Fruit fly (Drosophila melanogaster): ENCODE results near the gene CG33107.

The CG33107 gene

dm6 chr3R:22609185-22609584 lies 24.7 kb upstream of the CG33107 start, which contains the start of gene CG13843:
CG13843 (plus strand) TSS chr3R:22609485.
- TF ChIP-seq Sin3A (optimal IDR thresholded peaks at IDR 0.05) (no peak), Myc (optimal IDR thresholded peaks at IDR 0.05) (no peak), psq (optimal IDR thresholded peaks at IDR 0.05) (no peak), h (optimal IDR thresholded peaks at IDR 0.05) (no peak), insv (optimal IDR thresholded peaks at IDR 0.05) (no peak), ttk (optimal IDR thresholded peaks at IDR 0.05) (no peak)

- TF ChIP-seq Myc (optimal IDR thresholded peaks at IDR 0.05) (no peak), Sin3A (optimal IDR thresholded peaks at IDR 0.05) (no peak), ttk (optimal IDR thresholded peaks at IDR 0.05) (no peak), insv (optimal IDR thresholded peaks at IDR 0.05) (no peak), psq (optimal IDR thresholded peaks at IDR 0.05) (no peak), h (optimal IDR thresholded peaks at IDR 0.05) (no peak)
These were observed 18.3 kb upstream of the CG33107 start for dm6 chr3R:22602783-22603182.

dm6 chr3R:22598759-22599158 lies 14.2 kb upstream of the CG33107 start:
- no peak for TF ChIP-seq ttk (optimal IDR thresholded peaks at IDR 0.05)
- TF ChIP-seq psq (optimal IDR thresholded peaks at IDR 0.05) = no peak
- no peak for TF ChIP-seq h (optimal IDR thresholded peaks at IDR 0.05)
- TF ChIP-seq insv (optimal IDR thresholded peaks at IDR 0.05) = no peak
- TF ChIP-seq Sin3A (optimal IDR thresholded peaks at IDR 0.05) = no peak
- no peak for TF ChIP-seq Myc (optimal IDR thresholded peaks at IDR 0.05)

- TF ChIP-seq ttk (optimal IDR thresholded peaks at IDR 0.05) (no peak), Myc (optimal IDR thresholded peaks at IDR 0.05) (no peak), insv (optimal IDR thresholded peaks at IDR 0.05) (no peak), Sin3A (optimal IDR thresholded peaks at IDR 0.05) (no peak), psq (optimal IDR thresholded peaks at IDR 0.05) (no peak)
These were observed 12.9 kb upstream of the CG33107 start for dm6 chr3R:22597344-22597954.

- TF ChIP-seq h (optimal IDR thresholded peaks at IDR 0.05) = no peak
- TF ChIP-seq ttk (optimal IDR thresholded peaks at IDR 0.05) = no peak
- TF ChIP-seq Sin3A (optimal IDR thresholded peaks at IDR 0.05) = no peak
- no peak for TF ChIP-seq insv (optimal IDR thresholded peaks at IDR 0.05)
- no peak for TF ChIP-seq psq (optimal IDR thresholded peaks at IDR 0.05)
- TF ChIP-seq Myc (optimal IDR thresholded peaks at IDR 0.05) = no peak
These were observed 11.9 kb upstream of the CG33107 start for dm6 chr3R:22596450-22596849.

dm6 chr3R:22595293-22595868 lies 10.9 kb upstream of the CG33107 start:
- TF ChIP-seq insv (optimal IDR thresholded peaks at IDR 0.05) = no peak
- TF ChIP-seq Myc (optimal IDR thresholded peaks at IDR 0.05) = no peak
- no peak for TF ChIP-seq psq (optimal IDR thresholded peaks at IDR 0.05)

dm6 chr3R:22594257-22594656 lies 9.7 kb upstream of the CG33107 start:
- TF ChIP-seq Myc (optimal IDR thresholded peaks at IDR 0.05) (no peak), ttk (optimal IDR thresholded peaks at IDR 0.05) (no peak), h (optimal IDR thresholded peaks at IDR 0.05) (no peak), psq (optimal IDR thresholded peaks at IDR 0.05) (no peak), insv (optimal IDR thresholded peaks at IDR 0.05) (no peak), Sin3A (optimal IDR thresholded peaks at IDR 0.05) (no peak)

- TF ChIP-seq h (optimal IDR thresholded peaks at IDR 0.05) (no peak), insv (optimal IDR thresholded peaks at IDR 0.05) (no peak), Myc (optimal IDR thresholded peaks at IDR 0.05) (no peak), Sin3A (optimal IDR thresholded peaks at IDR 0.05) (no peak), ttk (optimal IDR thresholded peaks at IDR 0.05) (no peak), psq (optimal IDR thresholded peaks at IDR 0.05) (no peak)
These were observed 6.3 kb upstream of the CG33107 start for dm6 chr3R:22590668-22591275.

dm6 chr3R:22589311-22589710 lies 4.8 kb upstream of the CG33107 start:
- TF ChIP-seq psq (optimal IDR thresholded peaks at IDR 0.05) = no peak
- TF ChIP-seq Sin3A (optimal IDR thresholded peaks at IDR 0.05) = no peak
- no peak for TF ChIP-seq insv (optimal IDR thresholded peaks at IDR 0.05)

- TF ChIP-seq Myc (optimal IDR thresholded peaks at IDR 0.05) (no peak), ttk (optimal IDR thresholded peaks at IDR 0.05) (no peak), insv (optimal IDR thresholded peaks at IDR 0.05) (no peak), psq (optimal IDR thresholded peaks at IDR 0.05) (no peak), h (optimal IDR thresholded peaks at IDR 0.05) (no peak), Sin3A (optimal IDR thresholded peaks at IDR 0.05) (no peak)
These were observed 4.2 kb upstream of the CG33107 start for dm6 chr3R:22588756-22589155.

- no peak for TF ChIP-seq Sin3A (optimal IDR thresholded peaks at IDR 0.05)
These were observed 3.0 kb upstream of the CG33107 start, which contains the start of gene Efa6 for dm6 chr3R:22587419-22587963. Efa6 (plus strand) TSS chr3R:22587755.

dm6 chr3R:22586525-22586924 lies 2.0 kb upstream of the CG33107 start, which contains the start of gene btn:
btn (minus strand) TSS chr3R:22586625.
- no peak for TF ChIP-seq h (optimal IDR thresholded peaks at IDR 0.05)
- TF ChIP-seq Myc (optimal IDR thresholded peaks at IDR 0.05) = no peak
- no peak for TF ChIP-seq ttk (optimal IDR thresholded peaks at IDR 0.05)
- TF ChIP-seq psq (optimal IDR thresholded peaks at IDR 0.05) = no peak
- TF ChIP-seq Sin3A (optimal IDR thresholded peaks at IDR 0.05) = no peak
- no peak for TF ChIP-seq insv (optimal IDR thresholded peaks at IDR 0.05)

- TF ChIP-seq h (optimal IDR thresholded peaks at IDR 0.05) = no peak
- no peak for TF ChIP-seq ttk (optimal IDR thresholded peaks at IDR 0.05)
- no peak for TF ChIP-seq Myc (optimal IDR thresholded peaks at IDR 0.05)
- TF ChIP-seq psq (optimal IDR thresholded peaks at IDR 0.05) = no peak
- TF ChIP-seq Sin3A (optimal IDR thresholded peaks at IDR 0.05) = no peak
- TF ChIP-seq insv (optimal IDR thresholded peaks at IDR 0.05) = no peak
These were observed 1.5 kb downstream of the CG33107 start, which contains the start of gene Dph5 for dm6 chr3R:22582981-22583380. Dph5 (minus strand) TSS chr3R:22583225.
